Worm (Caenorhabditis elegans) whole organism, young adult: ENCODE results near the gene tyr-1.

Experiments used
- D2030.7 ChIP-seq: fragments of 200-800 bp; sonication (Bioruptor generic); IDR thresholded peaks from 2 replicates; pipeline ENCODE4 v1.3.6; 2022; ENCODE audit warnings: missing genetic modification reagents, missing genetic modification characterization, missing compliant biosample characterization
- F10E7.11 ChIP-seq: sonication (generic microtip); optimal IDR thresholded peaks from 2 replicates; lab custom pipeline; 2017; ENCODE audit warnings: mild to moderate bottlenecking, missing genetic modification characterization, moderate library complexity, missing compliant biosample characterization
- F22D6.2 ChIP-seq: sonication (generic microtip); optimal IDR thresholded peaks from 2 replicates; lab custom pipeline; 2016; ENCODE audit warnings: mild to moderate bottlenecking, missing genetic modification characterization, missing compliant biosample characterization
- F23B12.7 ChIP-seq: sonication (generic microtip); optimal IDR thresholded peaks from 2 replicates; lab custom pipeline; 2017; ENCODE audit warnings: missing genetic modification characterization, mild to moderate bottlenecking, missing compliant biosample characterization, antibody characterized with exemption, moderate library complexity; ENCODE audit not compliant: insufficient read depth
- F37B4.10 ChIP-seq: fragments of 200-800 bp; sonication (Bioruptor generic); IDR thresholded peaks from 2 replicates; pipeline ENCODE4 v1.3.6; 2022; ENCODE audit warnings: missing genetic modification characterization, missing compliant biosample characterization
- F49E8.2 ChIP-seq: sonication (generic microtip); optimal IDR thresholded peaks from 3 replicates; lab custom pipeline; 2017; ENCODE audit warnings: missing genetic modification characterization, mild to moderate bottlenecking, missing compliant biosample characterization, antibody characterized with exemption, moderate library complexity; ENCODE audit not compliant: insufficient read depth
- F57A8.1 ChIP-seq: fragments of 200-800 bp; sonication (Bioruptor generic); optimal IDR thresholded peaks from 2 replicates; lab custom pipeline; 2018; ENCODE audit warnings: mild to moderate bottlenecking, missing genetic modification characterization, moderate library complexity, missing compliant biosample characterization
- Y56A3A.18 ChIP-seq: fragments of 200-800 bp; sonication (Bioruptor generic); IDR thresholded peaks from 2 replicates; pipeline ENCODE4 v1.3.6; 2022; ENCODE audit warnings: missing genetic modification reagents, missing genetic modification characterization, missing compliant biosample characterization
- athp-1 ChIP-seq: sonication (generic microtip); optimal IDR thresholded peaks from 2 replicates; lab custom pipeline; 2017; ENCODE audit warnings: mild to moderate bottlenecking, missing genetic modification characterization, missing compliant biosample characterization
- attf-5 ChIP-seq: fragments of 200-800 bp; sonication (Bioruptor generic); optimal IDR thresholded peaks from 2 replicates; lab custom pipeline; 2018; ENCODE audit warnings: mild to moderate bottlenecking, missing genetic modification characterization, missing compliant biosample characterization
- ceh-79 ChIP-seq: sonication (generic microtip); optimal IDR thresholded peaks from 2 replicates; lab custom pipeline; 2017; ENCODE audit warnings: mild to moderate bottlenecking, missing genetic modification characterization, missing compliant biosample characterization
- ceh-91 ChIP-seq: fragments of 200-800 bp; sonication (Bioruptor generic); IDR thresholded peaks from 2 replicates; pipeline ENCODE4 v1.3.6; 2022; ENCODE audit warnings: missing genetic modification reagents, missing genetic modification characterization, missing compliant biosample characterization
- chd-7 ChIP-seq: sonication (generic microtip); optimal IDR thresholded peaks from 2 replicates; lab custom pipeline; 2016; ENCODE audit warnings: mild to moderate bottlenecking, missing genetic modification characterization, moderate library complexity, missing compliant biosample characterization
- die-1 ChIP-seq: sonication (generic microtip); optimal IDR thresholded peaks from 2 replicates; lab custom pipeline; 2016; ENCODE audit warnings: missing genotype, mild to moderate bottlenecking, missing genetic modification characterization, missing compliant biosample characterization
- dpl-1 ChIP-seq: fragments of 150-350 bp; optimal IDR thresholded peaks from 2 replicates; lab custom pipeline; 2014; ENCODE audit warnings: missing biosample characterization, missing genetic modification reagents, missing genetic modification characterization
- efl-1 ChIP-seq: fragments of 150-350 bp; optimal IDR thresholded peaks from 2 replicates; lab custom pipeline; 2014; ENCODE audit warnings: missing biosample characterization, missing genetic modification reagents, missing genetic modification characterization
- egl-44 ChIP-seq: fragments of 200-800 bp; sonication (Bioruptor generic); IDR thresholded peaks from 2 replicates; pipeline ENCODE4 v1.3.6; 2022; ENCODE audit warnings: missing genetic modification reagents, missing genetic modification characterization, missing compliant biosample characterization
- fkh-3 ChIP-seq: sonication (generic microtip); optimal IDR thresholded peaks from 2 replicates; lab custom pipeline; 2016; ENCODE audit warnings: mild to moderate bottlenecking, missing genetic modification characterization, missing compliant biosample characterization
- hlh-12 ChIP-seq: sonication (generic microtip); optimal IDR thresholded peaks from 2 replicates; lab custom pipeline; 2016; ENCODE audit warnings: missing genetic modification characterization, missing compliant biosample characterization
- hlh-26 ChIP-seq: fragments of 200-800 bp; sonication (Bioruptor generic); conservative IDR thresholded peaks from 2 replicates; pipeline ENCODE4 v1.3.6; 2022; ENCODE audit warnings: missing genetic modification reagents, missing genetic modification characterization, missing compliant biosample characterization
- hsf-1 ChIP-seq: fragments of 200-800 bp; sonication (Bioruptor generic); IDR thresholded peaks from 2 replicates; pipeline ENCODE4 v1.3.6; 2022; ENCODE audit warnings: missing genetic modification reagents, missing genetic modification characterization, missing compliant biosample characterization
- lag-1 ChIP-seq: fragments of 200-800 bp; sonication (Bioruptor generic); IDR thresholded peaks from 2 replicates; pipeline ENCODE4 v1.3.6; 2022; ENCODE audit warnings: missing genetic modification reagents, missing genetic modification characterization, missing compliant biosample characterization
- madf-8 ChIP-seq: fragments of 200-800 bp; sonication (Bioruptor generic); conservative IDR thresholded peaks from 2 replicates; pipeline ENCODE4 v1.3.6; 2022; ENCODE audit warnings: missing genetic modification reagents, missing genetic modification characterization, missing compliant biosample characterization
- mel-28 ChIP-seq: sonication (generic microtip); optimal IDR thresholded peaks from 2 replicates; lab custom pipeline; 2016; ENCODE audit warnings: borderline replicate concordance, mild to moderate bottlenecking, missing genetic modification characterization, missing compliant biosample characterization
- nfya-1 ChIP-seq: sonication (generic microtip); optimal IDR thresholded peaks from 2 replicates; lab custom pipeline; 2017; ENCODE audit warnings: antibody characterized with exemption, missing compliant biosample characterization, missing genetic modification characterization, borderline replicate concordance; ENCODE audit not compliant: insufficient read depth
- nhr-179 ChIP-seq: sonication (generic microtip); optimal IDR thresholded peaks from 2 replicates; lab custom pipeline; 2016; ENCODE audit warnings: mild to moderate bottlenecking, missing genetic modification characterization, missing compliant biosample characterization
- rpc-1 ChIP-seq, 2 experiments: fragments of 150-350 bp in 1 of 2; sonication (generic microtip) in 1 of 2; optimal IDR thresholded peaks; 2 replicates each; lab custom pipeline; 2014 to 2018; ENCODE audit warnings: missing biosample characterization in 1 of 2, missing genetic modification characterization in 1 of 2, missing genetic modification reagents in 1 of 2, missing genotype in 1 of 2
- snpc-3.4 ChIP-seq: sonication (generic microtip); optimal IDR thresholded peaks from 2 replicates; lab custom pipeline; 2017; ENCODE audit warnings: missing genetic modification characterization, mild to moderate bottlenecking, missing compliant biosample characterization, antibody characterized with exemption, moderate library complexity, missing genotype, missing genetic modification reagents
- tbp1 ChIP-seq: fragments of 200-800 bp; sonication (Bioruptor generic); optimal IDR thresholded peaks from 2 replicates; lab custom pipeline; 2018; ENCODE audit warnings: mild to moderate bottlenecking, missing genetic modification characterization, missing compliant biosample characterization
- unc-62 ChIP-seq: fragments of 150-350 bp; optimal IDR thresholded peaks from 2 replicates; lab custom pipeline; 2014; ENCODE audit warnings: missing biosample characterization, missing genetic modification reagents, missing genetic modification characterization
- xnd-1 ChIP-seq: sonication (generic microtip); optimal IDR thresholded peaks from 2 replicates; lab custom pipeline; 2016; ENCODE audit warnings: missing genotype, missing genetic modification reagents, missing genetic modification characterization, missing compliant biosample characterization
- zim-3 ChIP-seq: sonication (generic microtip); optimal IDR thresholded peaks from 2 replicates; lab custom pipeline; 2017; ENCODE audit warnings: mild to moderate bottlenecking, missing genetic modification characterization, moderate library complexity, missing compliant biosample characterization
- ztf-18 ChIP-seq: sonication (generic microtip); optimal IDR thresholded peaks from 2 replicates; lab custom pipeline; 2016; ENCODE audit warnings: missing genotype, mild to moderate bottlenecking, missing genetic modification characterization, missing compliant biosample characterization
- ztf-28 ChIP-seq: fragments of 200-800 bp; sonication (Bioruptor generic); IDR thresholded peaks from 2 replicates; pipeline ENCODE4 v1.3.6; 2022; ENCODE audit warnings: missing genetic modification reagents, missing genetic modification characterization, missing compliant biosample characterization

The tyr-1 gene

ce11 chrIII:7834848-7835247 is 38.7 kb upstream of the tyr-1 start:
- TF ChIP-seq attf-5 (GFP tag; lab: Kevin White, UChicago) (no peak), ceh-91 (GFP tag; lab: Robert Waterston, UW) (no peak), ztf-18 (tag; lab: Kevin White, UChicago) (no peak), ztf-28 (GFP tag; lab: Robert Waterston, UW) (no peak), dpl-1 (GFP tag; lab: Kevin White, UChicago) (no peak), ceh-79 (no peak), snpc-3.4 (no peak), F22D6.2 (tag; lab: Kevin White, UChicago) (no peak), Y56A3A.18 (GFP tag; lab: Robert Waterston, UW) (no peak), F23B12.7 (tag; lab: Kevin White, UChicago) (no peak), F10E7.11 (tag; lab: Kevin White, UChicago) (no peak), madf-8 (GFP tag; lab: Robert Waterston, UW) (no peak)

- TF ChIP-seq F37B4.10 (GFP tag; lab: Robert Waterston, UW) (no peak), athp-1 (tag; lab: Kevin White, UChicago) (no peak), mel-28 (no peak), chd-7 (no peak), hlh-12 (tag; lab: Kevin White, UChicago) (no peak), die-1 (tag; lab: Kevin White, UChicago) (no peak), unc-62 (no peak), egl-44 (GFP tag; lab: Robert Waterston, UW) (no peak)
- TF ChIP-seq, all 124 proteins: peak for 0
Observed at ce11 chrIII:7835684-7836083, 37.9 kb upstream of the tyr-1 start.

- no peak for TF ChIP-seq lag-1 (GFP tag; lab: Robert Waterston, UW)
- no peak for TF ChIP-seq D2030.7 (GFP tag; lab: Robert Waterston, UW)
- no peak for TF ChIP-seq F57A8.1 (GFP tag; lab: Kevin White, UChicago)
- no peak for TF ChIP-seq athp-1 (tag; lab: Kevin White, UChicago)
- TF ChIP-seq fkh-3 (tag; lab: Kevin White, UChicago) = no peak
- no peak for TF ChIP-seq rpc-1 (optimal IDR thresholded peaks at IDR 0.05; lab: Kevin White, UChicago)
- TF ChIP-seq rpc-1 (tag; optimal IDR thresholded peaks at IDR 0.05; lab: Kevin White, UChicago) = no peak
Observed at ce11 chrIII:7837567-7837966, 36.0 kb upstream of the tyr-1 start.

DNA sequence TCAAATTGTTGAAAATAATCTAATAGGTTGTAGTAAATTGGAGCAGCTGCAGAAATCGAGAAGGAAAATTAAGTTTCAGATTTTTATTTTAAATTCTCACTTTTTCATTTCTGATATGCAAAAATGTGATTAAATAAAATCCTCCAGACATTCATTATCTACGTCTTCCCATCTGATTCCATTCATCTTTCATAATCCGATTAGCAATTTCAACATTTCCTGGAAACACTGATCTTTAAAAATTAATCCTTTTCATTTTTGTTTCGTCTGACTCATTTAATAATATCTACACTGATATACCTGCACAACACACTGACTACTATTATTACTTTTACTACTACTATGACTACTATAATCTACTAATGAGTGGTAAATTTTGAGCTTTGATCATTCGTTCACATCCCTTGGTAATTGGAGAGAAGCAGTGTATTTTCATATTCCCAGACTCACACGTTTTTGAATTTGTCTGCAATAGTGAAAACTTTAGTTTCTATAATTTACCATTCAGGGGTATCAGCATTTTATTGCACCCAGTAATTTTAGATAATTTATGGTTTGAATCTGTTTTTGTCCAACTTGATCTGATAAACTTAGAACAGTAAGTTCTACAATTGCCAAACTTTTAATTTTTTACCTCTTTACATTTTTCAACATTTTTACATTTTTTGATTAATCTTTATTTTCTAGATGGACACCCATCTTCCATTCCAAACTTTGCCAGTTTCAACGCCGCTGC is 34.5 kb upstream of the tyr-1 start, which contains the start of gene ceh-23:
Gene ceh-23 (plus strand): TSS at position 686 of the 736 bp plus-strand sequence.
- no peak for TF ChIP-seq chd-7
- TF ChIP-seq hsf-1 = no peak
- TF ChIP-seq xnd-1 (tag; lab: Kevin White, UChicago) = no peak
- no peak for TF ChIP-seq efl-1
- TF ChIP-seq nhr-179 (tag; lab: Kevin White, UChicago) = no peak
- TF ChIP-seq tbp1 = no peak
- no peak for TF ChIP-seq hlh-26 (GFP tag; lab: Robert Waterston, UW)
- no peak for TF ChIP-seq die-1 (tag; lab: Kevin White, UChicago)
- TF ChIP-seq nfya-1 (tag; lab: Kevin White, UChicago) = no peak
- no peak for TF ChIP-seq zim-3 (tag; lab: Kevin White, UChicago)
- no peak for TF ChIP-seq F23B12.7 (tag; lab: Kevin White, UChicago)
- TF ChIP-seq F57A8.1 (GFP tag; lab: Kevin White, UChicago) = no peak
- TF ChIP-seq F49E8.2 = no peak
